Fruit fly (Drosophila melanogaster): ENCODE data around the gene CG7369.
"Not testable (repeated sequence)": the region's sequence is repeated elsewhere in the genome, so short reads cannot be mapped to it uniquely, and the experiment has no call there.

Gene CG7369

dm6 chr3L:22741389-22742120 is at the start of gene CG7369:
Gene CG7369 (plus strand): TSS chr3L:22741793.
- TF ChIP-seq Pif1B (GFP tag; optimal IDR thresholded peaks at IDR 0.05) (peak; percentile 84), Ets98B (GFP tag; IDR thresholded peaks at IDR 0.05) (peak; percentile 74), CG14655 (GFP tag; optimal IDR thresholded peaks at IDR 0.05) (peak; percentile 85), CG4496 (GFP tag; IDR thresholded peaks at IDR 0.05) (peak; percentile 84), CG12605 (GFP tag; IDR thresholded peaks at IDR 0.05) (peak; percentile 52; the same call in 1 of the 2 replicates), Pif1A (GFP tag; optimal IDR thresholded peaks at IDR 0.05) (peak; percentile 82), rn (GFP tag; IDR thresholded peaks at IDR 0.05) (no peak; the same call in none of the 2 replicates), fd96Ca (GFP tag; IDR thresholded peaks at IDR 0.05) (peak; percentile 89), CG17806 (tag; optimal IDR thresholded peaks at IDR 0.05) (peak; percentile 71), gl (tag; optimal IDR thresholded peaks at IDR 0.05) (peak; percentile 30), CG10348 (GFP tag; IDR thresholded peaks at IDR 0.05) (peak; percentile 75), Snoo (tag; optimal IDR thresholded peaks at IDR 0.05) (peak; percentile 87), CG13204 (GFP tag; optimal IDR thresholded peaks at IDR 0.05) (no peak), D1 (tag; optimal IDR thresholded peaks at IDR 0.05) (no peak), CG34367 (tag; optimal IDR thresholded peaks at IDR 0.05) (peak; percentile 70), CG9948 (tag; optimal IDR thresholded peaks at IDR 0.05) (peak; percentile 67), CG8301 (tag; optimal IDR thresholded peaks at IDR 0.05) (peak; percentile 64), CG32121 (GFP tag; IDR thresholded peaks at IDR 0.05) (peak; percentile 82), CG15710 (tag; optimal IDR thresholded peaks at IDR 0.05) (peak; percentile 82), CG8159 (tag; optimal IDR thresholded peaks at IDR 0.05) (peak; percentile 81), EcR (GFP tag; optimal IDR thresholded peaks at IDR 0.05) (peak; percentile 53)

dm6 chr3L:22692428-22692827 is 49.2 kb upstream of the CG7369 start, which contains the start of gene CG14454:
Gene CG14454 (minus strand): TSS chr3L:22692528.
- TF ChIP-seq Ets98B (GFP tag; IDR thresholded peaks at IDR 0.05); D1 (tag; optimal IDR thresholded peaks at IDR 0.05); CG4496 (GFP tag; IDR thresholded peaks at IDR 0.05): not testable (repeated sequence)

dm6 chr3L:22693712-22694111 is 47.9 kb upstream of the CG7369 start, which contains the start of the genes CG12546 and CG14453:
Gene CG12546 (minus strand): TSS chr3L:22693812.
Gene CG14453 (plus strand): TSS chr3L:22694083.
- TF ChIP-seq D1 (tag; optimal IDR thresholded peaks at IDR 0.05) (no peak), CG8159 (tag; optimal IDR thresholded peaks at IDR 0.05) (no peak), rn (GFP tag; IDR thresholded peaks at IDR 0.05) (no peak), fd96Ca (GFP tag; IDR thresholded peaks at IDR 0.05) (no peak)

- no peak for TF ChIP-seq CG4496 (GFP tag; IDR thresholded peaks at IDR 0.05)
- TF ChIP-seq CG32121 (GFP tag; IDR thresholded peaks at IDR 0.05) = no peak
- TF ChIP-seq rn (GFP tag; IDR thresholded peaks at IDR 0.05) = no peak
- no peak for TF ChIP-seq CG9948 (tag; optimal IDR thresholded peaks at IDR 0.05)
- no peak for TF ChIP-seq CG34367 (tag; optimal IDR thresholded peaks at IDR 0.05)
- TF ChIP-seq CG13204 (GFP tag; optimal IDR thresholded peaks at IDR 0.05) = no peak
- TF ChIP-seq gl (tag; optimal IDR thresholded peaks at IDR 0.05) = no peak
- TF ChIP-seq Pif1A (GFP tag; optimal IDR thresholded peaks at IDR 0.05) = no peak
- TF ChIP-seq EcR (GFP tag; optimal IDR thresholded peaks at IDR 0.05) = no peak
- TF ChIP-seq CG8301 (tag; optimal IDR thresholded peaks at IDR 0.05) = no peak
Observed at dm6 chr3L:22695653-22696052, 45.9 kb upstream of the CG7369 start, which contains the start of gene CG14452. Gene CG14452 (plus strand): TSS chr3L:22695953.

- TF ChIP-seq D1 (tag; optimal IDR thresholded peaks at IDR 0.05); CG15710 (tag; optimal IDR thresholded peaks at IDR 0.05); CG10348 (GFP tag; IDR thresholded peaks at IDR 0.05): not testable (repeated sequence)
Observed at dm6 chr3L:22696930-22697329, 44.7 kb upstream of the CG7369 start, which contains the start of gene CG32453. Gene CG32453 (plus strand): TSS chr3L:22697230.

- TF ChIP-seq CG12605 (GFP tag; IDR thresholded peaks at IDR 0.05) = no peak
- TF ChIP-seq gl (tag; optimal IDR thresholded peaks at IDR 0.05) = no peak
- no peak for TF ChIP-seq Ets98B (GFP tag; IDR thresholded peaks at IDR 0.05)
- TF ChIP-seq fd96Ca (GFP tag; IDR thresholded peaks at IDR 0.05) = no peak
- no peak for TF ChIP-seq CG4496 (GFP tag; IDR thresholded peaks at IDR 0.05)
- no peak for TF ChIP-seq CG8159 (tag; optimal IDR thresholded peaks at IDR 0.05)
- TF ChIP-seq CG17806 (tag; optimal IDR thresholded peaks at IDR 0.05) = no peak
- no peak for TF ChIP-seq Pif1A (GFP tag; optimal IDR thresholded peaks at IDR 0.05)
Observed at dm6 chr3L:22699133-22699532, 42.5 kb upstream of the CG7369 start, which contains the start of gene CG45116. Gene CG45116 (plus strand): TSS chr3L:22699433.

dm6 chr3L:22711855-22712254 is 29.7 kb upstream of the CG7369 start, which contains the start of gene CG11370:
Gene CG11370 (plus strand): TSS chr3L:22712155.
- no peak for TF ChIP-seq fd96Ca (GFP tag; IDR thresholded peaks at IDR 0.05)
- no peak for TF ChIP-seq CG9948 (tag; optimal IDR thresholded peaks at IDR 0.05)
- TF ChIP-seq rn (GFP tag; IDR thresholded peaks at IDR 0.05) = no peak
- TF ChIP-seq EcR (GFP tag; optimal IDR thresholded peaks at IDR 0.05) = no peak
- TF ChIP-seq CG13204 (GFP tag; optimal IDR thresholded peaks at IDR 0.05) = no peak
- no peak for TF ChIP-seq CG34367 (tag; optimal IDR thresholded peaks at IDR 0.05)
- no peak for TF ChIP-seq CG15710 (tag; optimal IDR thresholded peaks at IDR 0.05)
- TF ChIP-seq Pif1A (GFP tag; optimal IDR thresholded peaks at IDR 0.05) = no peak
- TF ChIP-seq CG8159 (tag; optimal IDR thresholded peaks at IDR 0.05) = no peak
- TF ChIP-seq D1 (tag; optimal IDR thresholded peaks at IDR 0.05) = no peak
- TF ChIP-seq Ets98B (GFP tag; IDR thresholded peaks at IDR 0.05) = no peak
- TF ChIP-seq Snoo (tag; optimal IDR thresholded peaks at IDR 0.05) = no peak
- no peak for TF ChIP-seq CG14655 (GFP tag; optimal IDR thresholded peaks at IDR 0.05)
- TF ChIP-seq CG4496 (GFP tag; IDR thresholded peaks at IDR 0.05) = no peak
- TF ChIP-seq CG12605 (GFP tag; IDR thresholded peaks at IDR 0.05) = no peak
- TF ChIP-seq gl (tag; optimal IDR thresholded peaks at IDR 0.05) = no peak
- no peak for TF ChIP-seq Pif1B (GFP tag; optimal IDR thresholded peaks at IDR 0.05)

Measured in whole organism, pupa.